Worm (Caenorhabditis elegans) whole organism, L1 larva: Measurements from ENCODE around the gene F21C10.4.

Experiments
- C04F5.9 ChIP-seq: sonication (generic microtip); optimal IDR thresholded peaks from 2 replicates; lab custom pipeline; 2016; ENCODE audit warnings: missing genetic modification characterization, missing compliant biosample characterization
- Y116A8C.19 ChIP-seq: sonication (generic microtip); optimal IDR thresholded peaks from 2 replicates; lab custom pipeline; 2016; ENCODE audit warnings: missing compliant biosample characterization, missing genetic modification characterization, borderline replicate concordance
- aha-1 ChIP-seq: fragments of 150-350 bp; optimal IDR thresholded peaks from 2 replicates; lab custom pipeline; 2014; ENCODE audit warnings: missing biosample characterization, missing genetic modification characterization
- alr-1 ChIP-seq: fragments of 200-800 bp; sonication (Bioruptor generic); optimal IDR thresholded peaks from 2 replicates; lab custom pipeline; 2018; ENCODE audit warnings: borderline replicate concordance, mild to moderate bottlenecking, missing genetic modification characterization, missing compliant biosample characterization
- ama-1 ChIP-seq: fragments of 150-350 bp; optimal IDR thresholded peaks from 2 replicates; lab custom pipeline; 2014
- blmp-1 ChIP-seq: fragments of 150-350 bp; optimal IDR thresholded peaks from 2 replicates; lab custom pipeline; 2014; ENCODE audit warnings: missing biosample characterization, missing genetic modification characterization
- ceh-63 ChIP-seq: fragments of 200-800 bp; sonication (Bioruptor generic); optimal IDR thresholded peaks from 2 replicates; lab custom pipeline; 2018; ENCODE audit warnings: mild to moderate bottlenecking, missing genetic modification characterization, missing compliant biosample characterization
- ceh-8 ChIP-seq: fragments of 200-800 bp; sonication (Bioruptor generic); optimal IDR thresholded peaks from 2 replicates; lab custom pipeline; 2018; ENCODE audit warnings: mild to moderate bottlenecking, missing genetic modification characterization, moderate library complexity, missing compliant biosample characterization
- ceh-82 ChIP-seq, 3 experiments: fragments of 150-350 bp in 1 of 3; sonication (generic microtip) in 2 of 3; optimal IDR thresholded peaks; 2 replicates each; lab custom pipeline; 2014 to 2017; ENCODE audit warnings: missing biosample characterization in 3 of 3, missing genetic modification characterization in 3 of 3
- ceh-90 ChIP-seq: sonication (generic microtip); optimal IDR thresholded peaks from 2 replicates; lab custom pipeline; 2016; ENCODE audit warnings: missing genetic modification characterization, missing compliant biosample characterization
- dpl-1 ChIP-seq, 3 experiments: fragments of 150-350 bp in 2 of 3; sonication (generic microtip) in 1 of 3; optimal IDR thresholded peaks; 2 replicates each; lab custom pipeline; 2014 to 2017; ENCODE audit warnings: missing biosample characterization in 3 of 3, missing genetic modification characterization in 3 of 3, missing genetic modification reagents in 3 of 3
- efl-3 ChIP-seq: fragments of 200-800 bp; sonication (Bioruptor generic); optimal IDR thresholded peaks from 2 replicates; lab custom pipeline; 2018; ENCODE audit warnings: mild to moderate bottlenecking, missing genetic modification characterization, missing compliant biosample characterization
- egl-13 ChIP-seq: sonication (generic microtip); optimal IDR thresholded peaks from 2 replicates; lab custom pipeline; 2016; ENCODE audit warnings: missing genotype, missing genetic modification reagents, missing genetic modification characterization, missing compliant biosample characterization
- egl-27 ChIP-seq, 2 experiments: fragments of 150-350 bp in 1 of 2; sonication (generic microtip); optimal IDR thresholded peaks; 3 replicates each; lab custom pipeline; 2017 to 2018; ENCODE audit warnings: missing biosample characterization in 2 of 2, missing genetic modification characterization in 2 of 2, missing genetic modification reagents in 2 of 2
- elt-2 ChIP-seq: sonication (generic microtip); optimal IDR thresholded peaks from 2 replicates; lab custom pipeline; 2016; ENCODE audit warnings: missing genetic modification characterization, mild to moderate bottlenecking, inconsistent platforms, missing compliant biosample characterization, missing genetic modification reagents
- elt-3 ChIP-seq, 6 experiments: fragments of 150-350 bp in 1 of 6; sonication (generic microtip); optimal IDR thresholded peaks; 2 replicates each; lab custom pipeline; 2017 to 2018; ENCODE audit warnings: missing biosample characterization in 6 of 6, missing genetic modification characterization in 6 of 6, inconsistent platforms in 1 of 6
- ets-5 ChIP-seq: fragments of 200-800 bp; sonication (Bioruptor generic); IDR thresholded peaks from 2 replicates; pipeline ENCODE4 v1.3.6; 2022; ENCODE audit warnings: missing genetic modification characterization, missing compliant biosample characterization
- hlh-17 ChIP-seq: fragments of 200-800 bp; sonication (Bioruptor generic); optimal IDR thresholded peaks from 2 replicates; lab custom pipeline; 2018; ENCODE audit warnings: missing genetic modification characterization, mild to moderate bottlenecking, missing compliant biosample characterization, moderate library complexity, borderline replicate concordance
- irx-1 ChIP-seq: sonication (generic microtip); optimal IDR thresholded peaks from 2 replicates; lab custom pipeline; 2016; ENCODE audit warnings: missing genetic modification characterization, missing compliant biosample characterization
- isw-1 ChIP-seq: fragments of 200-800 bp; sonication (Bioruptor generic); IDR thresholded peaks from 2 replicates; pipeline ENCODE4 v1.3.6; 2022; ENCODE audit warnings: missing genetic modification characterization, missing compliant biosample characterization
- jun-1 ChIP-seq: fragments of 150-350 bp; optimal IDR thresholded peaks from 2 replicates; lab custom pipeline; 2014; ENCODE audit warnings: missing biosample characterization, missing genetic modification reagents, missing genetic modification characterization
- lin-15B ChIP-seq: fragments of 150-350 bp; sonication (generic microtip); optimal IDR thresholded peaks from 3 replicates; lab custom pipeline; 2014; ENCODE audit warnings: missing biosample characterization, missing genetic modification characterization
- lin-39 ChIP-seq: fragments of 150-350 bp; optimal IDR thresholded peaks from 2 replicates; lab custom pipeline; 2014; ENCODE audit warnings: missing biosample characterization, missing genetic modification reagents, missing genetic modification characterization
- lir-3 ChIP-seq: sonication (generic microtip); optimal IDR thresholded peaks from 2 replicates; lab custom pipeline; 2016; ENCODE audit warnings: mild to moderate bottlenecking, missing genetic modification characterization, moderate library complexity, missing compliant biosample characterization; ENCODE audit not compliant: poor library complexity
- lsy-2 ChIP-seq, 2 experiments: fragments of 150-350 bp; optimal IDR thresholded peaks; 2 replicates each; lab custom pipeline; 2014; ENCODE audit warnings: missing biosample characterization in 2 of 2, missing genetic modification characterization in 2 of 2
- mef-2 ChIP-seq: fragments of 150-350 bp; optimal IDR thresholded peaks from 2 replicates; lab custom pipeline; 2014; ENCODE audit warnings: missing biosample characterization, missing genetic modification characterization
- mep-1 ChIP-seq: fragments of 150-350 bp; optimal IDR thresholded peaks from 2 replicates; lab custom pipeline; 2014; ENCODE audit warnings: missing biosample characterization, missing genetic modification characterization
- nhr-12 ChIP-seq: sonication (generic microtip); optimal IDR thresholded peaks from 2 replicates; lab custom pipeline; 2017; ENCODE audit warnings: missing biosample characterization, missing genetic modification characterization
- nhr-19 ChIP-seq: fragments of 200-800 bp; sonication (Bioruptor generic); conservative IDR thresholded peaks from 2 replicates; pipeline ENCODE4 v1.3.6; 2022; ENCODE audit warnings: missing genetic modification characterization, missing compliant biosample characterization
- nhr-20 ChIP-seq: sonication (generic microtip); optimal IDR thresholded peaks from 2 replicates; lab custom pipeline; 2016; ENCODE audit warnings: mild to moderate bottlenecking, missing genetic modification characterization, missing compliant biosample characterization
- nhr-237 ChIP-seq: fragments of 150-350 bp; optimal IDR thresholded peaks from 2 replicates; lab custom pipeline; 2014; ENCODE audit warnings: missing biosample characterization, missing genetic modification characterization
- nhr-28 ChIP-seq: fragments of 150-350 bp; optimal IDR thresholded peaks from 2 replicates; lab custom pipeline; 2014; ENCODE audit warnings: missing biosample characterization, missing genetic modification characterization
- nhr-71 ChIP-seq: sonication (generic microtip); optimal IDR thresholded peaks from 2 replicates; lab custom pipeline; 2016; ENCODE audit warnings: mild to moderate bottlenecking, missing genetic modification characterization, moderate library complexity, missing compliant biosample characterization
- nhr-77 ChIP-seq: fragments of 150-350 bp; optimal IDR thresholded peaks from 2 replicates; lab custom pipeline; 2014; ENCODE audit warnings: missing biosample characterization, missing genetic modification characterization
- nhr-84 ChIP-seq: sonication (generic microtip); optimal IDR thresholded peaks from 2 replicates; lab custom pipeline; 2017; ENCODE audit warnings: missing biosample characterization, missing genetic modification characterization
- nhr-85 ChIP-seq: sonication (generic microtip); peaks from one replicate; lab custom pipeline; 2016; ENCODE audit warnings: missing genetic modification characterization, inconsistent platforms, missing compliant biosample characterization
- nhr-90 ChIP-seq: sonication (generic microtip); optimal IDR thresholded peaks from 2 replicates; lab custom pipeline; 2016; ENCODE audit warnings: mild to moderate bottlenecking, missing genetic modification characterization, missing compliant biosample characterization; ENCODE audit not compliant: poor library complexity
- pax-3 ChIP-seq: fragments of 200-800 bp; sonication (Bioruptor generic); optimal IDR thresholded peaks from 2 replicates; lab custom pipeline; 2018; ENCODE audit warnings: mild to moderate bottlenecking, missing genetic modification characterization, moderate library complexity, missing compliant biosample characterization
- pqm-1 ChIP-seq: sonication (generic microtip); optimal IDR thresholded peaks from 3 replicates; lab custom pipeline; 2017; ENCODE audit warnings: missing biosample characterization, missing genetic modification characterization
- sox-4 ChIP-seq: sonication (generic microtip); optimal IDR thresholded peaks from 2 replicates; lab custom pipeline; 2016; ENCODE audit warnings: missing genetic modification characterization, missing compliant biosample characterization
- sptf-1 ChIP-seq: fragments of 150-350 bp; optimal IDR thresholded peaks from 2 replicates; lab custom pipeline; 2014; ENCODE audit warnings: missing biosample characterization, missing genetic modification characterization
- sup-37 ChIP-seq: fragments of 200-800 bp; sonication (Bioruptor generic); optimal IDR thresholded peaks from 2 replicates; lab custom pipeline; 2018; ENCODE audit warnings: mild to moderate bottlenecking, missing genetic modification characterization, missing compliant biosample characterization
- swsn-7 ChIP-seq: sonication (generic microtip); optimal IDR thresholded peaks from 2 replicates; lab custom pipeline; 2016; ENCODE audit warnings: missing genetic modification characterization, missing compliant biosample characterization
- tbx-2 ChIP-seq: sonication (generic microtip); optimal IDR thresholded peaks from 2 replicates; lab custom pipeline; 2016; ENCODE audit warnings: missing genetic modification characterization, missing compliant biosample characterization
- tlp-1 ChIP-seq: fragments of 150-350 bp; optimal IDR thresholded peaks from 2 replicates; lab custom pipeline; 2014; ENCODE audit warnings: missing biosample characterization, missing genetic modification characterization
- unc-130 ChIP-seq: fragments of 150-350 bp; optimal IDR thresholded peaks from 2 replicates; lab custom pipeline; 2017; ENCODE audit warnings: missing biosample characterization, missing genetic modification characterization, inconsistent platforms
- vab-15 ChIP-seq: sonication (generic microtip); optimal IDR thresholded peaks from 2 replicates; lab custom pipeline; 2017; ENCODE audit warnings: missing genotype, mild to moderate bottlenecking, missing genetic modification characterization, missing compliant biosample characterization
- xbp-1 ChIP-seq: sonication (generic microtip); optimal IDR thresholded peaks from 2 replicates; lab custom pipeline; 2016; ENCODE audit warnings: missing genetic modification characterization, missing compliant biosample characterization
- zag-1 ChIP-seq: fragments of 150-350 bp; optimal IDR thresholded peaks from 2 replicates; lab custom pipeline; 2014; ENCODE audit warnings: missing biosample characterization, missing genetic modification characterization
- zip-4 ChIP-seq: fragments of 200-800 bp; sonication (Bioruptor generic); optimal IDR thresholded peaks from 2 replicates; lab custom pipeline; 2018; ENCODE audit warnings: mild to moderate bottlenecking, missing genetic modification characterization, moderate library complexity, missing compliant biosample characterization
- ztf-11 ChIP-seq, 2 experiments: sonication (generic microtip); optimal IDR thresholded peaks; 2 replicates each; lab custom pipeline; 2016 to 2017; ENCODE audit warnings: missing genetic modification characterization in 2 of 2, missing biosample characterization in 1 of 2, missing compliant biosample characterization in 1 of 2
- ztf-4 ChIP-seq: fragments of 150-350 bp; optimal IDR thresholded peaks from 2 replicates; lab custom pipeline; 2014; ENCODE audit warnings: missing biosample characterization, missing genetic modification characterization

Gene F21C10.4

ce11 chrV:9175218-9175837 is 48.9 kb downstream of the F21C10.4 start, which contains the start of gene spas-1 (continued):
- no peak for TF ChIP-seq egl-27 (tag; optimal IDR thresholded peaks at IDR 0.05; lab: Kevin White, UChicago)
- TF ChIP-seq unc-130 (tag; lab: Kevin White, UChicago): peak; percentile 88
- TF ChIP-seq lin-15B (tag; lab: Kevin White, UChicago): peak; percentile 78
- TF ChIP-seq ceh-90 (tag; lab: Kevin White, UChicago): no peak
- no peak for TF ChIP-seq zag-1 (tag; lab: Kevin White, UChicago)
- TF ChIP-seq tbx-2: peak; percentile 92
- no peak for TF ChIP-seq ceh-63 (GFP tag; lab: Kevin White, UChicago)
- peak; percentile 68 for TF ChIP-seq ceh-8 (GFP tag; lab: Kevin White, UChicago)
- TF ChIP-seq nhr-12 (tag; lab: Kevin White, UChicago): no peak
- no peak for TF ChIP-seq tlp-1 (tag; lab: Kevin White, UChicago)
- TF ChIP-seq zip-4 (GFP tag; lab: Kevin White, UChicago): peak; percentile 71
- no peak for TF ChIP-seq vab-15 (tag; lab: Kevin White, UChicago)
- peak; percentile 92 for TF ChIP-seq xbp-1
- TF ChIP-seq sup-37: peak; percentile 21
- peak; percentile 78 for TF ChIP-seq sox-4 (tag; lab: Kevin White, UChicago)
- TF ChIP-seq jun-1 (tag; lab: Kevin White, UChicago): peak; percentile 83
- peak; percentile 92 for TF ChIP-seq nhr-19
- peak in 1 of 2 experiments; percentile 62 for TF ChIP-seq ztf-11 (tag; optimal IDR thresholded peaks at IDR 0.05; lab: Kevin White, UChicago)
- no peak for TF ChIP-seq efl-3 (GFP tag; lab: Kevin White, UChicago)
- TF ChIP-seq ztf-4: peak; percentile 76
- TF ChIP-seq elt-3 (tag; optimal IDR thresholded peaks at IDR 0.05; lab: Kevin White, UChicago): peak in 3 of 6 experiments; percentile 47 to 87 (median 87)
- no peak for TF ChIP-seq alr-1 (tag; lab: Kevin White, UChicago)
- no peak for TF ChIP-seq hlh-17 (GFP tag; lab: Kevin White, UChicago)
- TF ChIP-seq nhr-85: peak; percentile 95
- TF ChIP-seq pqm-1: no peak
- TF ChIP-seq blmp-1: peak; percentile 90
- TF ChIP-seq egl-13 (tag; lab: Kevin White, UChicago): peak; percentile 79
- peak; percentile 94 for TF ChIP-seq lin-39 (tag; lab: Kevin White, UChicago)
- TF ChIP-seq C04F5.9: peak; percentile 70
- no peak for TF ChIP-seq nhr-237
- peak; percentile 76 to 91 (median 84) for TF ChIP-seq ceh-82 (tag; optimal IDR thresholded peaks at IDR 0.05; lab: Kevin White, UChicago)
- no peak for TF ChIP-seq ets-5 (GFP tag; lab: Robert Waterston, UW)
- TF ChIP-seq nhr-71 (tag; lab: Kevin White, UChicago): peak; percentile 95
- no peak for TF ChIP-seq nhr-28 (tag; lab: Kevin White, UChicago)
- TF ChIP-seq irx-1 (tag; lab: Kevin White, UChicago): peak; percentile 79
- peak; percentile 32 for TF ChIP-seq mef-2
- no peak for TF ChIP-seq aha-1 (tag; lab: Kevin White, UChicago)
- TF ChIP-seq swsn-7 (tag; lab: Kevin White, UChicago): peak; percentile 92
- TF ChIP-seq elt-2 (tag; lab: Kevin White, UChicago): peak; percentile 81
- TF ChIP-seq nhr-77: peak; percentile 79
- peak; percentile 92 to 93 for TF ChIP-seq lsy-2 (tag; optimal IDR thresholded peaks at IDR 0.05; lab: Kevin White, UChicago)
- peak; percentile 98 for TF ChIP-seq dpl-1 (GFP tag; optimal IDR thresholded peaks at IDR 0.05; lab: Kevin White, UChicago)
- TF ChIP-seq ama-1 (lab: Kevin White, UChicago): peak; percentile 77
- TF ChIP-seq sptf-1 (tag; lab: Kevin White, UChicago): no peak
- peak; percentile 82 for TF ChIP-seq isw-1 (GFP tag; lab: Robert Waterston, UW)
- TF ChIP-seq mep-1 (tag; lab: Kevin White, UChicago): peak; percentile 98
- peak; percentile 97 for TF ChIP-seq nhr-20 (tag; lab: Kevin White, UChicago)
- no peak for TF ChIP-seq nhr-84
- peak; percentile 92 for TF ChIP-seq nhr-90 (tag; lab: Kevin White, UChicago)
- peak; percentile 66 for TF ChIP-seq lir-3 (tag; lab: Kevin White, UChicago)
- TF ChIP-seq Y116A8C.19 (tag; lab: Kevin White, UChicago): no peak
- TF ChIP-seq pax-3 (tag; lab: Kevin White, UChicago): peak; percentile 46
